Worm (Caenorhabditis elegans) whole organism, L1 larva: Measurements from ENCODE around the gene zim-3.

ENCODE experiments used
- ama-1 ChIP-seq: fragments of 150-350 bp; optimal IDR thresholded peaks from 2 replicates; lab custom pipeline; 2014
- ceh-8 ChIP-seq: fragments of 200-800 bp; sonication (Bioruptor generic); optimal IDR thresholded peaks from 2 replicates; lab custom pipeline; 2018; ENCODE audit warnings: mild to moderate bottlenecking, missing genetic modification characterization, moderate library complexity, missing compliant biosample characterization
- efl-1 ChIP-seq, 4 experiments: fragments of 150-350 bp; optimal IDR thresholded peaks in 3 of 4; peaks in 1 of 4; 1 replicate in 1 of 4; 2 replicates in 3 of 4; lab custom pipeline; 2014; ENCODE audit warnings: missing biosample characterization in 2 of 4, missing genetic modification characterization in 2 of 4, missing genetic modification reagents in 2 of 4
- fos-1 ChIP-seq: fragments of 150-350 bp; optimal IDR thresholded peaks from 2 replicates; lab custom pipeline; 2014; ENCODE audit warnings: missing biosample characterization, missing genetic modification characterization
- lin-13 ChIP-seq: fragments of 150-350 bp; optimal IDR thresholded peaks from 2 replicates; lab custom pipeline; 2014; ENCODE audit warnings: missing biosample characterization, missing genetic modification reagents, missing genetic modification characterization
- lin-35 ChIP-seq, 2 experiments: fragments of 150-350 bp; optimal IDR thresholded peaks; 2 replicates each; lab custom pipeline; 2014; ENCODE audit warnings: missing biosample characterization in 2 of 2, missing genetic modification characterization in 2 of 2, missing genetic modification reagents in 2 of 2
- lin-39 ChIP-seq: fragments of 150-350 bp; optimal IDR thresholded peaks from 2 replicates; lab custom pipeline; 2014; ENCODE audit warnings: missing biosample characterization, missing genetic modification reagents, missing genetic modification characterization
- mdl-1 ChIP-seq, 2 experiments: fragments of 150-350 bp; optimal IDR thresholded peaks; 2 replicates each; lab custom pipeline; 2014 to 2017; ENCODE audit warnings: missing biosample characterization in 2 of 2, missing genetic modification characterization in 2 of 2, inconsistent platforms in 1 of 2
- nhr-237 ChIP-seq: fragments of 150-350 bp; optimal IDR thresholded peaks from 2 replicates; lab custom pipeline; 2014; ENCODE audit warnings: missing biosample characterization, missing genetic modification characterization

DNA sequence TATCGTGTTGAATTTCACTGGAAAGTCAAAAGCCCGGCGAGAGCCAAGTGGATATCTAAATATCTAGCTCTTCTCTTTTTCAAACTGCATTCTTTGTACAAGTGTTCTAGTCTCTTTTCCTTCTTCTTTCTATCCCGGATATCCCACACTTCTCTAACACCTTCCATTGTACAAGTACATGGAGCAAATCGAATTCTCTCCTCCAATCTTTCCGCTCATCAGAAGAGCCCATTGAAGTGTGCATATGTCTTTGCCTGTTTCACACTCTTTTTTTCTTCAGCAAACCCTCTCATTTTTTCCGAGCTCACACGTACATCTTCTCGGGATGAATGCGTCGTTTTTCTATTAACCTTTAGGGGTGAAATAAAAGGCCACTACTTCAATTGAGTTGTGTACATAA, 15.0 kb downstream of the zim-3 start:
- TF ChIP-seq lin-13 (GFP tag; lab: Kevin White, UChicago), result no peak
- TF ChIP-seq efl-1 (optimal IDR thresholded peaks at IDR 0.05; lab: Kevin White, UChicago), result no peak
- no peak for TF ChIP-seq efl-1 (GFP tag; optimal IDR thresholded peaks at IDR 0.05 in 1 of 2; lab: Kevin White, UChicago)
- TF ChIP-seq mdl-1 (tag; optimal IDR thresholded peaks at IDR 0.05; lab: Kevin White, UChicago), result no peak
- TF ChIP-seq ceh-8 (GFP tag; lab: Kevin White, UChicago), result no peak
- no peak for TF ChIP-seq nhr-237
- no peak for TF ChIP-seq lin-39 (tag; lab: Kevin White, UChicago)
- TF ChIP-seq fos-1, result no peak
- no peak for TF ChIP-seq ama-1
- no peak for TF ChIP-seq lin-35 (GFP tag; optimal IDR thresholded peaks at IDR 0.05; lab: Kevin White, UChicago)
